Worm (Caenorhabditis elegans): ENCODE data around the gene fbxb-17.

Gene fbxb-17

DNA sequence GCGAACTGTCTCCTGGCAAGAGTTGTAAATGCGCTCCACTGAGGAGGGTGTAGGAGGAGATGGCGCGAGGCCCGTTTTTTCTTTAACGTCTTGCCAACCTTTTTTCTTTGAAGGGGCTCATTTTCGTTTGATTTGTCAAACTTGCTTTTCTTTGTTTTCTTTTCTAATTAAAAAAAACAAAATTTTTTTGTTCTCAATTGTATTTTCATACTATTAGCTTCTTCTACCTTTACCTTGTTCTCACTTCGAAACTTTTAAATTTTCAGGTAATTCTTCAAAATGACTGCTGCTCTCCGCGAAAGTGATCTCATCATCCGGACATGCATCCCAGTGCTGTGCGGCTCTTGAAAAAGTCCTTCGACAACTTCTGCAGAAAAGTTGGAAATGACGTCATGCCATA lies 33.8 kb downstream of the fbxb-17 start, which contains the start of gene fbxa-184:
fbxa-184 (plus strand) TSS at position 301 of the 400 bp plus-strand sequence.
- no peak for TF ChIP-seq ama-1 (optimal IDR thresholded peaks at IDR 0.05)
- TF ChIP-seq hnd-1 (tag; optimal IDR thresholded peaks at IDR 0.05), result no peak
- TF ChIP-seq flt-1 (GFP tag; IDR thresholded peaks at IDR 0.05), result no peak
- TF ChIP-seq ceh-13 (GFP tag; optimal IDR thresholded peaks at IDR 0.05), result no peak
- no peak for TF ChIP-seq F13C5.2 (tag; optimal IDR thresholded peaks at IDR 0.05)
- no peak for TF ChIP-seq scrt-1 (GFP tag; IDR thresholded peaks at IDR 0.05)

DNA sequence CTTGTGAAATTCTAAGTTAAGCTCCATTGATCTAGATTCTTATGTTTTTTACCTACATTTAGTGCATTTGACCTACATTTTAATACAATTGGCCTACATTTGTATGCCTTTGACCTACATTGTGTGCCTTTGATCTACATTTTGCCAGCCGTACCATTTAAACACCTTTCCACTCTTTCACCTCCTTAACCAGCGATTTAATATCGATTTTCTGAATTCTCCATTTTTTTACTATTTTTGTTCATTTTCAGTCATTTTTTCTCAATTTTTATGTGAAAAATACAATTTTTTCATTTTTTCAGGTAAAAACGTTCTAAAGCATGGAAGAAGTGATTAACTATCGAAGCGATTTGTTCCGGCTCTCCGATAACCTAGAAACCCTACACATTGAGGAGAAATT lies 36.8 kb downstream of the fbxb-17 start, which contains the start of gene btb-7:
btb-7 (plus strand) TSS at position 301 of the 400 bp plus-strand sequence.
- TF ChIP-seq hmbx-1 (tag; optimal IDR thresholded peaks at IDR 0.05) (no peak), tbx-37 (GFP tag; conservative IDR thresholded peaks at IDR 0.05) (no peak)

DNA sequence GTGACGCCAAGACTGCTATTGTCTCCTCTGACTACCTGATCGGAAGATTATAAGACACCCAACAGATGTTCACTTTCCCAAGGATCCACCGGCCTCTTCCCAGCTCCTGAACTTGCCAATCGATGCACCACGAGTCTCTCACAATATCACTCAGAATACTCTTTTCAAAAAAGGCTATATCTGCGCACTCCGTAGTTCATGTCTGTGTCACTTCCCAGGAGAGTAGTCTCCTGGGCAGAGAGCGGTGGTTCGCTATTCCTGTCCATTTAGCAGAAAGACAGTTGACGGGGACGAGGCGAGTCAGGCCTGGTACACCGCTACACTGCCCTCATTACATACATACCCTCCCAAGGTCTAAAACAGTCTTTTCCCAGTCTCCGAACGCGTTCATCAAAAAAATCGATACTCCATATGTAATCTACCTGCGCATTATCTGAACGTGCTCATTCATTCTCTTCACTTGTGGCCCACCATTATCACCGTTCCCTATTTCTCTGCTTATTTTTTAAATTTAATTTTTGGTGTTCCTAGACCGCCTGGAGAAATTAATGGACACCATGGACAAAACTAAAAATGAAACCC lies 38.7 kb downstream of the fbxb-17 start, which contains the start of gene btb-6:
btb-6 (plus strand) TSS at position 532 of the 582 bp plus-strand sequence.
- TF ChIP-seq tbx-37 (GFP tag; conservative IDR thresholded peaks at IDR 0.05) (no peak), ceh-13 (GFP tag; optimal IDR thresholded peaks at IDR 0.05) (peak; percentile 1)

DNA sequence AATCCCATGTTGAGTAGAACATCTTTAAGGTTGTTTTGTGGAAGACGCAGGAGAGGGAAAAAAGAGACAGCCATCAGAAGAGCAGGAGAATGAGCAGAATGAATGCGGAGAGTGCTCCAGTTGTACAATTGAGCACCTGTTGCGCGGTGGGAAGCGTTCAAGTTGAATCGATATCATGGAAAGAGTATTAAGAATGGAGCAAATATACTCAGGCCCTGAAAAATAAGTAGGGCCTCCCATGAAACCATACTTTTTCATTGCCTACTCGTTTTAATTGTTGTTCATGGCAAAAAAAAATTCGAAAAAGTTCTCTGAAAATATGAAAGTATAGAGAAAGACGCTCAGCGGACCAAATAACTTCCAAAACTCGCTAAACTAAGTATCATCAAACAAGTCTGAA lies 43.0 kb downstream of the fbxb-17 start, which contains the start of gene fbxb-48:
fbxb-48 (minus strand) TSS at position 101 of the 400 bp plus-strand sequence.
- no peak for TF ChIP-seq ama-1 (optimal IDR thresholded peaks at IDR 0.05)
- TF ChIP-seq hnd-1 (tag; optimal IDR thresholded peaks at IDR 0.05), result no peak
- TF ChIP-seq ceh-36 (tag; optimal IDR thresholded peaks at IDR 0.05), result no peak

DNA sequence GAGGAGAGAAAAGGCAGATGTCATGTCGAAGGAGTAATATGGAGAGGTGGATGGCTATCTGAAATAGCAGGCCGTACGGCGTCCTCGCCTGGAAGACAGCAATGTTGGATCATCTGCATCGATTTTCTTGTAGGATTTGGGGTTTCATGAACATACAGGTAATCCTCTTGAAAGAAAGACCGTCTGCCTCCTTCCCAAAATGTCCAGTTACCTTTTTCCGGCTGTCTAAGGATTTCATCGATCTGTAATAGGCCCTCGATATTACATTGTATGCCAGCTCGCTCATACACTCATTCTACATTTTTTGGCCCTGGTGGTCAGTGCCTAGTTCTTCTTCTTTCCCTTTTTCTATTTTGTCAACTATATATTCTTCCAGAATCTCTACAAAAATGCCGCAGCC lies 46.2 kb downstream of the fbxb-17 start, which contains the start of the genes fbxb-5 and btb-8:
fbxb-5 (minus strand) TSS at position 101 of the 400 bp plus-strand sequence.
btb-8 (plus strand) TSS at position 377 of the 400 bp plus-strand sequence.
- no peak for TF ChIP-seq tra-4 (tag; optimal IDR thresholded peaks at IDR 0.05)
- no peak for TF ChIP-seq hmbx-1 (tag; optimal IDR thresholded peaks at IDR 0.05)
- TF ChIP-seq ceh-13 (GFP tag; optimal IDR thresholded peaks at IDR 0.05), result no peak
- no peak for TF ChIP-seq ceh-36 (tag; optimal IDR thresholded peaks at IDR 0.05)
- no peak for TF ChIP-seq tbx-37 (GFP tag; conservative IDR thresholded peaks at IDR 0.05)
- no peak for TF ChIP-seq F13C5.2 (tag; optimal IDR thresholded peaks at IDR 0.05)
- TF ChIP-seq B0310.2 (tag; optimal IDR thresholded peaks at IDR 0.05), result no peak
- TF ChIP-seq flt-1 (GFP tag; IDR thresholded peaks at IDR 0.05), result no peak
- no peak for TF ChIP-seq pes-1 (GFP tag; IDR thresholded peaks at IDR 0.05)
- no peak for TF ChIP-seq hnd-1 (tag; optimal IDR thresholded peaks at IDR 0.05)
- no peak for TF ChIP-seq ets-7 (tag; optimal IDR thresholded peaks at IDR 0.05)
- no peak for TF ChIP-seq hmg-4 (GFP tag; optimal IDR thresholded peaks at IDR 0.05)
- TF ChIP-seq tbx-11 (GFP tag; IDR thresholded peaks at IDR 0.05), result no peak
- TF ChIP-seq aly-1 (tag; optimal IDR thresholded peaks at IDR 0.05), result no peak
- TF ChIP-seq scrt-1 (GFP tag; IDR thresholded peaks at IDR 0.05), result no peak
- TF ChIP-seq ama-1 (optimal IDR thresholded peaks at IDR 0.05), result no peak
- no peak for TF ChIP-seq sea-1 (GFP tag; conservative IDR thresholded peaks at IDR 0.05)

DNA sequence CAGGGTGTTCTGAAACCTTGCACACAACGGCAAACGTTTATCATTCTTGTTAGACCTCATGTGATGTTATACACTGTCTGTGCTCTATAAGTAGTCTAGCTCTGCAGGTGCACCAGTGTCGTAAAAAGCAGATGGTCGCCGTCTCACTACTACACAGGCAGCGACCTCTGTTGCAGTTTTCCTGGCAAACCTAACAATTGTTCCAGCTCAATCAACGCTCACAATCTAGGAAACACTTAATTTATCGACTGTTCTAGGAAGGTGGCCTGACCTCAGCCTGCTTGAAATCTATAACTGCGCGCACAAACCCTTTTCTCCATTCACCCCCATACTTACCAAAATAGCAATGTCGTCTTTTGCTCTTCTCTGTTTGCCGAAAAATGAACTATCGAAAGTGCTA lies 48.1 kb downstream of the fbxb-17 start, which contains the start of gene fbxb-11:
fbxb-11 (plus strand) TSS at position 301 of the 400 bp plus-strand sequence.
- TF ChIP-seq pes-1 (GFP tag; IDR thresholded peaks at IDR 0.05), result no peak
- TF ChIP-seq ets-7 (tag; optimal IDR thresholded peaks at IDR 0.05), result no peak
- no peak for TF ChIP-seq sea-1 (GFP tag; conservative IDR thresholded peaks at IDR 0.05)
- TF ChIP-seq hnd-1 (tag; optimal IDR thresholded peaks at IDR 0.05), result no peak
- no peak for TF ChIP-seq ama-1 (optimal IDR thresholded peaks at IDR 0.05)
- no peak for TF ChIP-seq flt-1 (GFP tag; IDR thresholded peaks at IDR 0.05)

DNA sequence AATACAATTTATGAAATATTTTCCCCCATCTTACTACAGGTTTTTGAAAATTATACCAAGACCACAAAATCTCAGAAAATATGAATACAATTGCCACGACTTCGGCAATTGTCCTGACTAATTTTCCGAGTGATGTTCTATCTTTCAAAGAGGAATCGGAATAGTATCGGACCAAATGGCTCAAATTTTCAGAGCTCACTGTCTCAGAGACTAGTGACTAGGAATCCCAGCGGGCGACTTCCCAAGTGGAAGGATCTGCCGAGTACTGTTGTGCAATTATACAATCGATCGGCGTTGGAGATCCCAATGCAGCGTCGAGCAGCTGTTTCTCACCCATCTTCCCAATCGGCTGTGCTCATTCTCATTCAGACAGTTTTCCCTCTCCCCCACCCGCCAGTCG lies 49.5 kb downstream of the fbxb-17 start, which contains the start of gene F45C12.17:
F45C12.17 (plus strand) TSS at position 377 of the 400 bp plus-strand sequence.
- TF ChIP-seq sea-1 (GFP tag; conservative IDR thresholded peaks at IDR 0.05) (no peak), hmg-4 (GFP tag; optimal IDR thresholded peaks at IDR 0.05) (no peak), tra-4 (tag; optimal IDR thresholded peaks at IDR 0.05) (no peak), aly-1 (tag; optimal IDR thresholded peaks at IDR 0.05) (no peak), ceh-13 (GFP tag; optimal IDR thresholded peaks at IDR 0.05) (no peak), ama-1 (optimal IDR thresholded peaks at IDR 0.05) (no peak)

All from whole organism, early embryonic.